Worm (Caenorhabditis elegans) whole organism, L2 larva: ENCODE results near the gene B0395.3.
A peak's percentile ranks its signal among the peaks of the same experiment; 100 is the strongest.

Experiments used
- R02D3.7 ChIP-seq: fragments of 150-350 bp; optimal IDR thresholded peaks from 2 replicates; lab custom pipeline; 2014; ENCODE audit warnings: missing biosample characterization, missing genetic modification characterization
- aly-2 ChIP-seq: fragments of 150-350 bp; optimal IDR thresholded peaks from 2 replicates; lab custom pipeline; 2014; ENCODE audit warnings: missing biosample characterization, missing genetic modification characterization
- ama-1 ChIP-seq: fragments of 150-350 bp; optimal IDR thresholded peaks from 2 replicates; lab custom pipeline; 2018; ENCODE audit warnings: inconsistent platforms
- ceh-16 ChIP-seq: fragments of 150-350 bp; optimal IDR thresholded peaks from 2 replicates; lab custom pipeline; 2014; ENCODE audit warnings: missing biosample characterization, missing genetic modification characterization
- egl-27 ChIP-seq: sonication (generic microtip); optimal IDR thresholded peaks from 3 replicates; lab custom pipeline; 2017; ENCODE audit warnings: missing biosample characterization, missing genetic modification reagents, missing genetic modification characterization
- elt-1 ChIP-seq: fragments of 150-350 bp; optimal IDR thresholded peaks from 2 replicates; lab custom pipeline; 2014; ENCODE audit warnings: missing biosample characterization, missing genetic modification characterization
- elt-3 ChIP-seq: sonication (generic microtip); optimal IDR thresholded peaks from 2 replicates; lab custom pipeline; 2017; ENCODE audit warnings: missing biosample characterization, missing genetic modification characterization
- fos-1 ChIP-seq: fragments of 150-350 bp; optimal IDR thresholded peaks from 2 replicates; lab custom pipeline; 2014; ENCODE audit warnings: missing biosample characterization, missing genetic modification characterization
- gmeb-1 ChIP-seq: fragments of 150-350 bp; optimal IDR thresholded peaks from 2 replicates; lab custom pipeline; 2014; ENCODE audit warnings: missing biosample characterization, missing genetic modification characterization
- lin-13 ChIP-seq: fragments of 150-350 bp; optimal IDR thresholded peaks from 2 replicates; lab custom pipeline; 2014; ENCODE audit warnings: missing biosample characterization, missing genetic modification reagents, missing genetic modification characterization
- lin-39 ChIP-seq: fragments of 150-350 bp; optimal IDR thresholded peaks from 2 replicates; lab custom pipeline; 2014; ENCODE audit warnings: missing biosample characterization, missing genetic modification reagents, missing genetic modification characterization
- mdl-1 ChIP-seq, 2 experiments: fragments of 150-350 bp in 1 of 2; sonication (generic microtip) in 1 of 2; optimal IDR thresholded peaks; 2 replicates each; lab custom pipeline; 2017; ENCODE audit warnings: missing biosample characterization in 2 of 2, missing genetic modification characterization in 2 of 2
- nhr-10 ChIP-seq: sonication (generic microtip); optimal IDR thresholded peaks from 2 replicates; lab custom pipeline; 2017; ENCODE audit warnings: missing biosample characterization, missing genetic modification characterization
- nhr-21 ChIP-seq: fragments of 150-350 bp; optimal IDR thresholded peaks from 2 replicates; lab custom pipeline; 2014; ENCODE audit warnings: missing biosample characterization, missing genetic modification characterization
- nhr-25 ChIP-seq: fragments of 150-350 bp; sonication (generic microtip); optimal IDR thresholded peaks from 3 replicates; lab custom pipeline; 2014; ENCODE audit warnings: missing biosample characterization, missing genetic modification characterization
- nhr-6 ChIP-seq: fragments of 150-350 bp; optimal IDR thresholded peaks from 2 replicates; lab custom pipeline; 2014; ENCODE audit warnings: missing biosample characterization, missing genetic modification characterization
- nhr-77 ChIP-seq: fragments of 150-350 bp; optimal IDR thresholded peaks from 2 replicates; lab custom pipeline; 2014; ENCODE audit warnings: missing biosample characterization, missing genetic modification characterization
- peb-1 ChIP-seq: fragments of 150-350 bp; optimal IDR thresholded peaks from 2 replicates; lab custom pipeline; 2014; ENCODE audit warnings: missing biosample characterization, missing genetic modification characterization
- skn-1 ChIP-seq: sonication (generic microtip); optimal IDR thresholded peaks from 2 replicates; lab custom pipeline; 2017; ENCODE audit warnings: missing biosample characterization, missing genetic modification characterization
- sma-3 ChIP-seq: sonication (generic microtip); optimal IDR thresholded peaks from 2 replicates; lab custom pipeline; 2016; ENCODE audit warnings: missing genetic modification reagents, missing genetic modification characterization, missing compliant biosample characterization
- snpc-4 ChIP-seq: fragments of 150-350 bp; optimal IDR thresholded peaks from 2 replicates; lab custom pipeline; 2014; ENCODE audit warnings: missing biosample characterization, missing genetic modification characterization
- unc-39 ChIP-seq: fragments of 150-350 bp; optimal IDR thresholded peaks from 2 replicates; lab custom pipeline; 2014; ENCODE audit warnings: missing biosample characterization, missing genetic modification characterization
- unc-55 ChIP-seq: fragments of 150-350 bp; sonication (generic microtip); optimal IDR thresholded peaks from 3 replicates; lab custom pipeline; 2014; ENCODE audit warnings: missing biosample characterization, missing genetic modification reagents, missing genetic modification characterization
- ztf-1 ChIP-seq: fragments of 200-800 bp; sonication (Bioruptor generic); conservative IDR thresholded peaks from 2 replicates; pipeline ENCODE4 v1.3.6; 2022; ENCODE audit warnings: missing genetic modification characterization, missing compliant biosample characterization
- ztf-11 ChIP-seq: sonication (generic microtip); optimal IDR thresholded peaks from 2 replicates; lab custom pipeline; 2017; ENCODE audit warnings: missing biosample characterization, missing genetic modification characterization
- ztf-4 ChIP-seq: fragments of 150-350 bp; optimal IDR thresholded peaks from 2 replicates; lab custom pipeline; 2014; ENCODE audit warnings: missing biosample characterization, missing genetic modification characterization

The B0395.3 gene

ce11 chrX:16055245-16055644 is 15.2 kb upstream of the B0395.3 start, which contains the start of gene T27A8.7:
Gene T27A8.7, plus strand, starts transcription at chrX:16055545.
- TF ChIP-seq ztf-11 = no peak
- no peak for TF ChIP-seq ztf-4 (tag; lab: Kevin White, UChicago)
- TF ChIP-seq lin-39 (tag; lab: Kevin White, UChicago) = no peak
- no peak for TF ChIP-seq nhr-77 (tag; lab: Kevin White, UChicago)
- no peak for TF ChIP-seq nhr-21
- no peak for TF ChIP-seq unc-55 (GFP tag; lab: Kevin White, UChicago)
- TF ChIP-seq, all 48 proteins: peak for 0

ce11 chrX:16049573-16049972 is 9.5 kb upstream of the B0395.3 start, which contains the start of gene cpd-2:
Gene cpd-2, plus strand, starts transcription at chrX:16049873.
- TF ChIP-seq mdl-1 (tag; optimal IDR thresholded peaks at IDR 0.05; lab: Kevin White, UChicago) (no peak), elt-3 (tag; lab: Kevin White, UChicago) (no peak), nhr-10 (tag; lab: Kevin White, UChicago) (no peak)

- no peak for TF ChIP-seq nhr-25 (tag; lab: Kevin White, UChicago)
- peak; percentile 42 for TF ChIP-seq unc-55 (GFP tag; lab: Kevin White, UChicago)
- TF ChIP-seq snpc-4 = no peak
- TF ChIP-seq, all 48 proteins: peak for 1
Measured at ce11 chrX:16046379-16046778, 6.3 kb upstream of the B0395.3 start.

ce11 chrX:16044325-16044724 is 4.3 kb upstream of the B0395.3 start:
- no peak for TF ChIP-seq lin-39 (tag; lab: Kevin White, UChicago)
- TF ChIP-seq mdl-1 (tag; optimal IDR thresholded peaks at IDR 0.05; lab: Kevin White, UChicago) = no peak
- no peak for TF ChIP-seq R02D3.7 (tag; lab: Kevin White, UChicago)
- no peak for TF ChIP-seq elt-1 (tag; lab: Kevin White, UChicago)
- TF ChIP-seq unc-39 (tag; lab: Kevin White, UChicago) = no peak
- TF ChIP-seq snpc-4 = no peak
- TF ChIP-seq ama-1 (lab: Kevin White, UChicago) = no peak

DNA sequence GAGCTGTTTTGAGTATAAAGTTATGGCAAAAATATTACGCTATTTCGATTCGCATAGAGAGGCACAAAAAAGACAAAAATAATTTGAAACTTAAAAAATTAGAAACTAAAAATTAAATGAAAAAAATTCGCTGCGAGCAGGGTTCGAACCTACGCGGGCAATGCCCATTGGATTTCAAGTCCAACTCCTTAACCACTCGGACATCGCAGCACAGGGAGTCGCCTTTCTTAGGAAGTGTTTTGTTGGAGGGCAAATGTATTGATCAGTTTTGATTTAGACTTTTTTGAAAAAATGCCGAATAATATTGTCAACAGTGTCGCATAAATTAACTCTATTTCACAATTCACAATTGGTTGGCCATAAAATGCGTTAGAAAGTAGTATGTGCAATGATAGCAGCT is 2.4 kb upstream of the B0395.3 start:
- TF ChIP-seq fos-1 (tag; lab: Kevin White, UChicago) (peak; percentile 18), R02D3.7 (tag; lab: Kevin White, UChicago) (no peak)
- TF ChIP-seq, all 48 proteins: peak for 1

DNA sequence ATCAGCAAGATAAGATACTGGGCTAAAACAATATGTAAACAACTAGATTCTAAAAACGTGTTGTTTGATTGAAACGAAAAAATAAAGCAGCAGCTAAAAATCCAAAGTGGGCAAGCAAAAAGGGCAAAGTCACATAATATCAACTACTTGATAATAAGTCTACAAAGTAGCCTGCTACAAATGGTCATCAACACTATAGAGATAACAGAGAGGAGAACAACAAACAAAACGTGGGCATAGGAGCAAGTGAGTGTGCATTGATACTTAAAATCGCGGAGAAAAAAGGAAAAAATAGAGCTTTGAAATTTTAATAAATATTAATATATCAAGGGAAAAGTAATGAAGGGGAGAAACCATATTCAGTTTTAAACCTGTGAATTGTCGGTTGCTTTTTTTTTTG is 1.8 kb upstream of the B0395.3 start:
- no peak for TF ChIP-seq snpc-4
- no peak for TF ChIP-seq egl-27
- no peak for TF ChIP-seq ztf-1 (GFP tag; lab: Robert Waterston, UW)
- TF ChIP-seq peb-1 = no peak
- TF ChIP-seq nhr-21 = no peak
- no peak for TF ChIP-seq gmeb-1 (tag; lab: Kevin White, UChicago)
- no peak for TF ChIP-seq unc-39 (tag; lab: Kevin White, UChicago)

- no peak for TF ChIP-seq nhr-6 (tag; lab: Kevin White, UChicago)
- TF ChIP-seq fos-1 (tag; lab: Kevin White, UChicago) = peak; percentile 5
- TF ChIP-seq nhr-10 (tag; lab: Kevin White, UChicago) = no peak
Measured at ce11 chrX:16039173-16039572, 884 bp downstream of the B0395.3 start.

DNA sequence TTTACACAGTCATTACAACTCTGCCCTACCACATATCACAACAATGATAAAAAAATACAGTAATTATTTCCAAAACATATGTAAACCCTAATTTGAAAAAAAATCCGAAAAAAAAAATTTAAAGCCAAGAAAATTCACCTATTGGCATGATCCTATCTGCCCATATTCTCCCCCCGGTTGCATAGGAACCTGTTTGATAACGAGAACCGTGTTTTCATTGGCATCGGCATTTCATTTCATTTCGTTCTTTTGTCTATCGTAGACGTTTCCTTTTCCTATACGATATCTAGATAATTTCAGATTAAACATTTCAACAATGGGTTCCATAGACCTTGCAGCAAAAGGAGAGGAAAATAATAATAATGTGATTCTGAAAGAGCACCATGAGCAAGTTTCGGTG is 9.6 kb downstream of the B0395.3 start, which contains the start of gene mboa-1:
mboa-1 (plus strand) TSS at position 301 of the 400 bp plus-strand sequence.
- TF ChIP-seq R02D3.7 (tag; lab: Kevin White, UChicago) (no peak), gmeb-1 (tag; lab: Kevin White, UChicago) (no peak), lin-39 (tag; lab: Kevin White, UChicago) (no peak), snpc-4 (no peak), aly-2 (tag; lab: Kevin White, UChicago) (no peak), skn-1 (tag; lab: Kevin White, UChicago) (no peak), lin-13 (GFP tag; lab: Kevin White, UChicago) (no peak), sma-3 (GFP tag; lab: Kevin White, UChicago) (no peak), elt-1 (tag; lab: Kevin White, UChicago) (no peak), nhr-77 (tag; lab: Kevin White, UChicago) (no peak), nhr-25 (tag; lab: Kevin White, UChicago) (no peak), ceh-16 (tag; lab: Kevin White, UChicago) (no peak)
